Fruit fly (Drosophila melanogaster): ENCODE results near the gene CG2444.
A peak's percentile ranks its signal among the peaks of the same experiment; 100 is the strongest.

dm6 chrX:11720138-11720537, 15.0 kb upstream of the CG2444 start, which contains the start of gene Tango10:
- TF ChIP-seq rn (GFP tag; IDR thresholded peaks at IDR 0.05) (no peak), CG12605 (GFP tag; IDR thresholded peaks at IDR 0.05) (no peak), CG10348 (GFP tag; IDR thresholded peaks at IDR 0.05) (no peak), fd96Ca (GFP tag; IDR thresholded peaks at IDR 0.05) (peak; percentile 53; the same call in 1 of the 3 replicates)

Measured in whole organism, pupa.